Worm (Caenorhabditis elegans) whole organism, L4 larva: ENCODE data around the gene B0410.1.

Experiments
- F10B5.3 ChIP-seq: sonication (generic microtip); optimal IDR thresholded peaks from 2 replicates; lab custom pipeline; 2016; ENCODE audit warnings: mild to moderate bottlenecking, missing genetic modification characterization, missing compliant biosample characterization
- Y48G9A.11 ChIP-seq: fragments of 200-800 bp; sonication (Bioruptor generic); IDR thresholded peaks from 2 replicates; pipeline ENCODE4 v1.3.6; 2022; ENCODE audit warnings: missing genetic modification reagents, missing genetic modification characterization, missing compliant biosample characterization
- Y5F2A.4 ChIP-seq: fragments of 200-800 bp; sonication (Bioruptor generic); optimal IDR thresholded peaks from 2 replicates; lab custom pipeline; 2018; ENCODE audit warnings: mild to moderate bottlenecking, missing genetic modification characterization, missing compliant biosample characterization
- aha-1 ChIP-seq: fragments of 150-350 bp; peaks from one replicate; lab custom pipeline; 2014; ENCODE audit warnings: missing biosample characterization, missing genetic modification characterization
- ceh-62 ChIP-seq: sonication (generic microtip); optimal IDR thresholded peaks from 2 replicates; lab custom pipeline; 2017; ENCODE audit warnings: missing biosample characterization, missing genetic modification characterization
- ceh-82 ChIP-seq: sonication (generic microtip); optimal IDR thresholded peaks from 2 replicates; lab custom pipeline; 2017; ENCODE audit warnings: missing biosample characterization, missing genetic modification characterization
- cey-2 ChIP-seq: sonication (generic microtip); optimal IDR thresholded peaks from 3 replicates; lab custom pipeline; 2017; ENCODE audit warnings: missing genetic modification characterization, mild to moderate bottlenecking, missing compliant biosample characterization, antibody characterized with exemption, borderline replicate concordance; ENCODE audit not compliant: insufficient read depth
- daf-16 ChIP-seq, 3 experiments: sonication (generic microtip); optimal IDR thresholded peaks; 2 replicates each; lab custom pipeline; 2016 to 2017; ENCODE audit warnings: missing genetic modification characterization in 3 of 3, missing genetic modification reagents in 3 of 3, mild to moderate bottlenecking in 2 of 3, missing compliant biosample characterization in 2 of 3, missing biosample characterization in 1 of 3, moderate library complexity in 1 of 3
- daf-19 ChIP-seq: fragments of 200-800 bp; sonication (Bioruptor generic); conservative IDR thresholded peaks from 2 replicates; pipeline ENCODE4 v1.3.6; 2022; ENCODE audit warnings: missing genetic modification characterization, missing compliant biosample characterization
- duxl-1 ChIP-seq: sonication (generic microtip); optimal IDR thresholded peaks from 2 replicates; lab custom pipeline; 2016; ENCODE audit warnings: mild to moderate bottlenecking, missing genetic modification characterization, moderate library complexity, missing compliant biosample characterization; ENCODE audit not compliant: poor library complexity
- dve-1 ChIP-seq: sonication (generic microtip); optimal IDR thresholded peaks from 2 replicates; lab custom pipeline; 2017; ENCODE audit warnings: antibody characterized with exemption, mild to moderate bottlenecking, missing genetic modification characterization, missing compliant biosample characterization; ENCODE audit not compliant: insufficient read depth
- egl-27 ChIP-seq: sonication (generic microtip); optimal IDR thresholded peaks from 3 replicates; lab custom pipeline; 2017; ENCODE audit warnings: missing biosample characterization, missing genetic modification reagents, missing genetic modification characterization
- egl-43 ChIP-seq: fragments of 200-800 bp; sonication (Bioruptor generic); IDR thresholded peaks from 2 replicates; pipeline ENCODE4 v1.3.6; 2022; ENCODE audit warnings: missing genetic modification reagents, missing genetic modification characterization, missing compliant biosample characterization
- hlh-30 ChIP-seq: sonication (generic microtip); optimal IDR thresholded peaks from 2 replicates; lab custom pipeline; 2017; ENCODE audit warnings: antibody characterized with exemption, mild to moderate bottlenecking, missing genetic modification characterization, missing compliant biosample characterization; ENCODE audit not compliant: insufficient read depth
- lin-29 ChIP-seq: fragments of 200-800 bp; sonication (Bioruptor generic); IDR thresholded peaks from 2 replicates; pipeline ENCODE4 v1.3.6; 2022; ENCODE audit warnings: missing genetic modification reagents, missing genetic modification characterization, missing compliant biosample characterization
- lin-38 ChIP-seq: fragments of 200-800 bp; sonication (Bioruptor generic); IDR thresholded peaks from 2 replicates; pipeline ENCODE4 v1.3.6; 2022; ENCODE audit warnings: missing genetic modification reagents, missing genetic modification characterization, missing compliant biosample characterization
- lsy-2 ChIP-seq, 2 experiments: fragments of 150-350 bp in 1 of 2; sonication (generic microtip) in 1 of 2; optimal IDR thresholded peaks; 2 replicates each; lab custom pipeline; 2014 to 2017; ENCODE audit warnings: missing biosample characterization in 2 of 2, missing genetic modification characterization in 2 of 2
- madf-5 ChIP-seq, 2 experiments: fragments of 200-800 bp; sonication (Bioruptor generic); IDR thresholded peaks; 2 replicates each; pipeline ENCODE4 v1.3.6; 2022; ENCODE audit warnings: missing compliant biosample characterization in 2 of 2, missing genetic modification characterization in 2 of 2
- mep-1 ChIP-seq: fragments of 150-350 bp; sonication (generic microtip); optimal IDR thresholded peaks from 3 replicates; lab custom pipeline; 2014; ENCODE audit warnings: missing biosample characterization, missing genetic modification characterization
- mes-2 ChIP-seq: sonication (generic microtip); optimal IDR thresholded peaks from 2 replicates; lab custom pipeline; 2016; ENCODE audit warnings: missing genotype, mild to moderate bottlenecking, missing genetic modification characterization, missing compliant biosample characterization; ENCODE audit not compliant: poor library complexity, severe bottlenecking
- mxl-2 ChIP-seq: fragments of 200-800 bp; sonication (Bioruptor generic); conservative IDR thresholded peaks from 2 replicates; pipeline ENCODE4 v1.3.6; 2022; ENCODE audit warnings: missing genetic modification reagents, missing genetic modification characterization, missing compliant biosample characterization
- nhr-11 ChIP-seq: fragments of 150-350 bp; optimal IDR thresholded peaks from 2 replicates; lab custom pipeline; 2014; ENCODE audit warnings: missing biosample characterization, missing genetic modification characterization
- nhr-111 ChIP-seq: fragments of 200-800 bp; sonication (Bioruptor generic); optimal IDR thresholded peaks from 2 replicates; lab custom pipeline; 2018; ENCODE audit warnings: mild to moderate bottlenecking, missing genetic modification characterization, missing compliant biosample characterization
- nhr-25 ChIP-seq: sonication (generic microtip); optimal IDR thresholded peaks from 2 replicates; lab custom pipeline; 2017; ENCODE audit warnings: missing genetic modification characterization, mild to moderate bottlenecking, missing compliant biosample characterization, antibody characterized with exemption, moderate library complexity, borderline replicate concordance; ENCODE audit not compliant: insufficient read depth
- nhr-41 ChIP-seq: fragments of 200-800 bp; sonication (Bioruptor generic); IDR thresholded peaks from 2 replicates; pipeline ENCODE4 v1.3.6; 2022; ENCODE audit warnings: missing genetic modification reagents, missing genetic modification characterization, missing compliant biosample characterization
- nhr-42 ChIP-seq: fragments of 200-800 bp; sonication (Bioruptor generic); IDR thresholded peaks from 2 replicates; pipeline ENCODE4 v1.3.6; 2022; ENCODE audit warnings: missing genetic modification characterization, missing compliant biosample characterization
- nhr-48 ChIP-seq: sonication (generic microtip); optimal IDR thresholded peaks from 2 replicates; lab custom pipeline; 2016; ENCODE audit warnings: mild to moderate bottlenecking, missing genetic modification characterization, missing compliant biosample characterization
- nhr-76 ChIP-seq: fragments of 150-350 bp; optimal IDR thresholded peaks from 2 replicates; lab custom pipeline; 2014; ENCODE audit warnings: missing biosample characterization, missing genetic modification characterization
- snpc-1.2 ChIP-seq: fragments of 200-800 bp; sonication (Bioruptor generic); IDR thresholded peaks from 2 replicates; pipeline ENCODE4 v1.3.6; 2022; ENCODE audit warnings: missing genetic modification reagents, missing genetic modification characterization, missing compliant biosample characterization
- unc-62 ChIP-seq, 3 experiments: fragments of 150-350 bp in 1 of 3; sonication (generic microtip); optimal IDR thresholded peaks in 2 of 3; peaks in 1 of 3; 1 replicate in 1 of 3; 2 replicates in 2 of 3; lab custom pipeline; 2014 to 2017; ENCODE audit warnings: missing biosample characterization in 3 of 3, missing genetic modification characterization in 3 of 3, missing genetic modification reagents in 3 of 3, missing genotype in 1 of 3
- zag-1 ChIP-seq: fragments of 150-350 bp; optimal IDR thresholded peaks from 2 replicates; lab custom pipeline; 2014; ENCODE audit warnings: missing biosample characterization, missing genetic modification characterization
- zfp-2 ChIP-seq: sonication (generic microtip); optimal IDR thresholded peaks from 2 replicates; lab custom pipeline; 2016; ENCODE audit warnings: mild to moderate bottlenecking, missing genetic modification characterization, missing compliant biosample characterization
- ztf-11 ChIP-seq: fragments of 150-350 bp; optimal IDR thresholded peaks from 2 replicates; lab custom pipeline; 2014; ENCODE audit warnings: missing biosample characterization, missing genetic modification characterization
- ztf-7 ChIP-seq: fragments of 150-350 bp; optimal IDR thresholded peaks from 2 replicates; lab custom pipeline; 2014; ENCODE audit warnings: missing biosample characterization, missing genetic modification characterization

B0410.1 gene

DNA sequence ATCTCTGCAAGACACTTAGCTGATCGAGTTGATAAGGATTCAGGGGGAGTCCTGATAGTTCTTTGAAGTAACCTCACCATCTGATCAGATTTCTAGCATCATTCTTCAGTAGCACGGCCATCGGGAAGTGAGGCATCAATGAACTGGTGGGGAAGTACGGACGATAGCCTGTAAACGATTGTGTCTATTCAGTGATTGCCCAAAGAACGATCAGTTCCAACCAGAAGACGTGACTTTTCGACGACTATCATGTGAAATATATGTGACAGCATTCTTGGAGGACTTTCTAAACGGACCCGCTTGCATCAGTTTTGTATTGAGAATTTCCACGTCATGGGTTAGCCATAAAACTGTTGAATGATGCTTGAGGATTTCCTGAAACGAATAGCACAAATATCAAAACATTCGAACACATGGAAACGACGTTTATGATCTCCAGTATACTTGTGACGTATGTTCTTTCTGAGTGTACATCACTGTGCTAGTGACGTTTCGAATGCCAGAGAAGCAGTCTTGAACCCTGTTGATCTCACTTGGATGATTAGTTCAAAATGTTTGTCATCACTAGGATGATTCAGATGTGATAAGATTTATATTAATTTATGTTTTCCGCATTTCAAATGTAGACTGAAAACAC is 1.2 kb upstream of the B0410.1 start (continued):
- TF ChIP-seq nhr-48 (tag; lab: Kevin White, UChicago) (peak; percentile 71), duxl-1 (tag; lab: Kevin White, UChicago) (peak; percentile 12), zfp-2 (tag; lab: Kevin White, UChicago) (no peak)

DNA sequence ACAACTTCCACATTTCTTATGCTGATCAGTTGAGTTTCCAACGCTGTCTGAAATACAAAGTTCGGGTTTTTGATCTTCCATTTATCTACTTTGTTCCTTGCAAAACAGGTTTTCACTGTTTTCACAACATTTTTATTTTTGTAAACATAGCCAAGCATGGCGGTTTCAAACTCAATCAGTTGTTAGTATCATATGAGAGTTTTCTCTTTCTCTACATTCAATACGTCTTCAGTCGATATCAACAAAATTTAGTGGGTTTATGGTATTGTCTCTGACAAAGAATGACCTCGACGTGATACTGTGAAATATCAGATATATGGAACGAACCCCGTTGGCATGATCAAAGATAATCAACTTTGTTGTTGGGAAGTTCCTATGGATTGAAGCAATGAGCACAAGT is 1.3 kb downstream of the B0410.1 start:
- TF ChIP-seq nhr-41 (no peak), daf-16 (GFP tag; optimal IDR thresholded peaks at IDR 0.05; lab: Kevin White, UChicago) (no peak), daf-16 (tag; optimal IDR thresholded peaks at IDR 0.05; lab: Kevin White, UChicago) (no peak), nhr-111 (GFP tag; lab: Kevin White, UChicago) (no peak), hlh-30 (tag; lab: Kevin White, UChicago) (peak; percentile 15), aha-1 (tag; lab: Kevin White, UChicago) (peak; percentile 92), daf-19 (GFP tag; lab: Robert Waterston, UW) (no peak), egl-43 (GFP tag; lab: Robert Waterston, UW) (no peak), unc-62 (GFP tag; optimal IDR thresholded peaks at IDR 0.05 in 1 of 2; lab: Kevin White, UChicago) (peak in 1 of 2 experiments; percentile 38), unc-62 (tag; optimal IDR thresholded peaks at IDR 0.05; lab: Kevin White, UChicago) (no peak), madf-5 (GFP tag; IDR thresholded peaks at IDR 0.05; lab: Robert Waterston, UW) (no peak)

DNA sequence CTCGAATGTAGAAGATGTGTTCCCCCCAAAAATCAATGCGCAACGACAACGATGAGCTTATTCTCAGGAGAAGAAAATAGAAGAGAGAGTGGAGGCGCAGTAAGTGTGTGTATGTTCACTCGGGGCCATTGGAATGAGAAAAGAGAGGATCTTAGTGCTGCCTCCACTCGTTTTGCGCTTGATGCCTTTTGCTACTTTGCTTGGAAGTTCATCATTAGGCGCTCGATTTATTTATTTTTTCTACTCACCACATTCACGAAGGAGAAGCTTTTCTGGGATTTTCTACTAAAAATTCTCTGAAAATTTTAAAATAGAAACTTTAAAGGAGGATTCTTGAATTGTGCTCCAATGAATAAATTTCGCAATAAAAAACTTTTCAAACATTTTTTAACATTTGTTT is 3.9 kb downstream of the B0410.1 start, which contains the start of gene F52B10.3:
F52B10.3 (minus strand) TSS at position 101 of the 400 bp plus-strand sequence.
- TF ChIP-seq dve-1 (tag; lab: Kevin White, UChicago) (no peak), zag-1 (no peak), ceh-62 (tag; lab: Kevin White, UChicago) (no peak), lin-29 (GFP tag; lab: Robert Waterston, UW) (no peak), lin-38 (no peak), ceh-82 (tag; lab: Kevin White, UChicago) (no peak), lsy-2 (tag; optimal IDR thresholded peaks at IDR 0.05; lab: Kevin White, UChicago) (no peak), mes-2 (no peak), Y48G9A.11 (no peak), nhr-42 (GFP tag; lab: Robert Waterston, UW) (no peak), ztf-11 (no peak), nhr-25 (tag; lab: Kevin White, UChicago) (no peak), snpc-1.2 (GFP tag; lab: Robert Waterston, UW) (no peak), nhr-11 (tag; lab: Kevin White, UChicago) (no peak)

ce11 chrX:2900897-2901496 is 6.6 kb downstream of the B0410.1 start:
- TF ChIP-seq F10B5.3 (tag; lab: Kevin White, UChicago) (no peak), aha-1 (tag; lab: Kevin White, UChicago) (peak; percentile 63)

DNA sequence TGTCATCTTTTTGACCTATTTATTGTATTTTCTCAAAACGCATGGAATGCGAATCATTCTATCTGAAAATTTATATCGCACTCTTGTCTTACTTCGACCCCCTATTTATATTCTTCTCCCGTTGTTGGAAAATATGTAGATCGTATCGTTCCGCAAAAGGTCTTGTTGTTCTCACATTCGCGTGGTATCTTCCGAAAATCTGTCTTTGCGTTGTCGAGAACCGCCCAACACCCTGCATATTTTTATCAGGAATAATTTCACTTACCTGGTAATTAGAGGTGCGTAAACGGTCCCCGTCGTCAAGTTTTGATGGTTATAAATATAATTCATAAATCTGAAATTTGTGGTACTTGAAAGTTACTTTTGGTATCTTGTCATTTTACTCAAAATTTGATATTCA is 8.5 kb downstream of the B0410.1 start:
- TF ChIP-seq nhr-76 (tag; lab: Kevin White, UChicago) (no peak), ztf-7 (tag; lab: Kevin White, UChicago) (no peak), cey-2 (tag; lab: Kevin White, UChicago) (no peak), mxl-2 (GFP tag; lab: Robert Waterston, UW) (no peak), Y5F2A.4 (GFP tag; lab: Kevin White, UChicago) (no peak), zag-1 (no peak), aha-1 (tag; lab: Kevin White, UChicago) (no peak), mep-1 (tag; lab: Kevin White, UChicago) (no peak), egl-27 (no peak)
- TF ChIP-seq, all 104 proteins: peak for 0
